Fruit fly (Drosophila melanogaster): Measurements from ENCODE around the gene xit.

Gene xit

DNA sequence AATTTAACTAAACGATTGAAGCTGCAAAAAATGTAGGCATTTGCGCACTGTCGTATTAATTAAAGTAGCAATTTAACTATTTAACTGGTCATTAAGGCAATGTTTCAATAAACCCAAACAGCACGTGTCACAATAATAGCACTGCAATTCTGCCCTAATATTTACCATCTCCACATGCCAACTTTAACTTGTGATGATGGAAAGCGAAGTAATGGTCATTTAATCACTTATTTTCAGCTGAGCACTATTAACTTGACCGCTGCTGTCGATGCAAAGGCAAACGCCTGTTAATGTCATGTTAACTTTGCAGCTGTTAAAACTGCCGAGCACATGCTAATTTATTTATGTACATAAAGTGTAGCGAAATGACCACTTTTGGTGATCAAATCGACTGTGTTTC is 26.6 kb upstream of the xit start (continued):
- TF ChIP-seq CG9437 (GFP tag; optimal IDR thresholded peaks at IDR 0.05) = peak; percentile 64
- peak; percentile 78 for TF ChIP-seq CG5245 (GFP tag; optimal IDR thresholded peaks at IDR 0.05)
- TF ChIP-seq CG8388 (GFP tag; optimal IDR thresholded peaks at IDR 0.05) = peak; percentile 73
- TF ChIP-seq tap (tag; optimal IDR thresholded peaks at IDR 0.05) = peak; percentile 77

DNA sequence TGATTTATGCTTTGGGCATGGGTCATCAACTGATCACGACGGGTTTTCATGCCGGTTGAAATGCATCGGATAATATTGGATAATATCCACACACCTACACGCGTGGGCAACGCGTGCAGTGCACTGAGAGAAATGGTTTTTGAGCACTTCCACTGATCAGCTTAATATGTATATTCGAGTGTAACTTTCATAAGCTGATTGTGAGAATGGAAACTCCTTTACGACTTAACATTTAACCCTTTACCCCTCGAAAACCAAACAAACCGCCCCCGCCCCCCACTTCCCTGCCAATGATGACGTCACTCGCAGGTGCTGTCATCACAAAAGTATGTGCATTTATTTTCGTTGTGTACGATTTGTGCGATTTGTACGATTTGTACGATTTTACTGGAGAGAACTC is 26.0 kb upstream of the xit start:
- TF ChIP-seq CG4854 (GFP tag; optimal IDR thresholded peaks at IDR 0.05) (no peak), CG11723 (GFP tag; optimal IDR thresholded peaks at IDR 0.05) (no peak), CG10431 (GFP tag; optimal IDR thresholded peaks at IDR 0.05) (no peak), CG8281 (tag; optimal IDR thresholded peaks at IDR 0.05) (no peak), CG6254 (GFP tag; optimal IDR thresholded peaks at IDR 0.05) (no peak), CG15269 (tag; optimal IDR thresholded peaks at IDR 0.05) (no peak), pum (GFP tag; optimal IDR thresholded peaks at IDR 0.05) (no peak), Fer1 (GFP tag; optimal IDR thresholded peaks at IDR 0.05) (no peak), pan (optimal IDR thresholded peaks at IDR 0.05) (no peak), pan (GFP tag; optimal IDR thresholded peaks at IDR 0.05 in 1 of 2, IDR thresholded peaks at IDR 0.05 in 1 of 2) (no peak), sqz (GFP tag; optimal IDR thresholded peaks at IDR 0.05) (no peak), CG7963 (GFP tag; IDR thresholded peaks at IDR 0.05; ENCODE audit: partially characterized antibody) (no peak), Sry-δ (GFP tag; optimal IDR thresholded peaks at IDR 0.05) (no peak), CG4820 (GFP tag; optimal IDR thresholded peaks at IDR 0.05) (no peak), Hr78 (GFP tag; optimal IDR thresholded peaks at IDR 0.05) (no peak), gfzf (GFP tag; optimal IDR thresholded peaks at IDR 0.05) (no peak), MESR4 (GFP tag; optimal IDR thresholded peaks at IDR 0.05) (no peak), CG1603 (tag; optimal IDR thresholded peaks at IDR 0.05) (peak; percentile 48), chif (GFP tag; optimal IDR thresholded peaks at IDR 0.05) (no peak), sna (GFP tag; IDR thresholded peaks at IDR 0.05; ENCODE audit: partially characterized antibody) (no peak), prd (optimal IDR thresholded peaks at IDR 0.05) (no peak), prd (GFP tag; IDR thresholded peaks at IDR 0.05) (peak; percentile 37; the same call in 1 of the 3 replicates), Myb (GFP tag; optimal IDR thresholded peaks at IDR 0.05) (no peak), lov (optimal IDR thresholded peaks at IDR 0.05) (no peak), lov (GFP tag; IDR thresholded peaks at IDR 0.05) (no peak), CG32767 (GFP tag; IDR thresholded peaks at IDR 0.05) (no peak), CG34224 (GFP tag; IDR thresholded peaks at IDR 0.05; ENCODE audit: partially characterized antibody) (no peak), Ptx1 (GFP tag; IDR thresholded peaks at IDR 0.05) (no peak; the same call in 1 of the 2 replicates), btn (GFP tag; optimal IDR thresholded peaks at IDR 0.05) (no peak), CG4730 (GFP tag; IDR thresholded peaks at IDR 0.05) (no peak), tup (GFP tag; optimal IDR thresholded peaks at IDR 0.05) (no peak), CG6175 (GFP tag; IDR thresholded peaks at IDR 0.05) (no peak), CG30431 (GFP tag; optimal IDR thresholded peaks at IDR 0.05) (no peak), ken (GFP tag; IDR thresholded peaks at IDR 0.05) (no peak), sens (GFP tag) (no peak), Sin3A (optimal IDR thresholded peaks at IDR 0.05) (no peak), CG13296 (GFP tag; optimal IDR thresholded peaks at IDR 0.05) (no peak), D19A (tag; optimal IDR thresholded peaks at IDR 0.05) (no peak), CG6683 (GFP tag; optimal IDR thresholded peaks at IDR 0.05) (no peak), CG7839 (tag; optimal IDR thresholded peaks at IDR 0.05) (peak; percentile 4), HmgD (GFP tag; optimal IDR thresholded peaks at IDR 0.05) (no peak), Ssrp (tag; optimal IDR thresholded peaks at IDR 0.05) (peak; percentile 42), nerfin-1 (tag; optimal IDR thresholded peaks at IDR 0.05) (no peak), Dbx (GFP tag; IDR thresholded peaks at IDR 0.05) (no peak), fd3F (GFP tag; optimal IDR thresholded peaks at IDR 0.05) (no peak), mam (GFP tag; optimal IDR thresholded peaks at IDR 0.05) (no peak), CG6791 (GFP tag; IDR thresholded peaks at IDR 0.05; ENCODE audit: partially characterized antibody) (no peak)
